Worm (Caenorhabditis elegans) whole organism, early embryonic: ENCODE measurements around the gene Y69A2AR.25.

Experiments
- B0310.2 ChIP-seq: sonication (generic microtip); optimal IDR thresholded peaks from 2 replicates; lab custom pipeline; 2016; ENCODE audit warnings: mild to moderate bottlenecking, missing genetic modification characterization, missing compliant biosample characterization
- F13C5.2 ChIP-seq: sonication (generic microtip); optimal IDR thresholded peaks from 2 replicates; lab custom pipeline; 2017; ENCODE audit warnings: mild to moderate bottlenecking, missing genetic modification characterization, inconsistent platforms, missing compliant biosample characterization
- aly-1 ChIP-seq: sonication (generic microtip); optimal IDR thresholded peaks from 2 replicates; lab custom pipeline; 2016; ENCODE audit warnings: missing genetic modification characterization, missing compliant biosample characterization
- ama-1 ChIP-seq: fragments of 150-350 bp; optimal IDR thresholded peaks from 2 replicates; lab custom pipeline; 2014
- ceh-13 ChIP-seq: fragments of 200-800 bp; sonication (Bioruptor generic); optimal IDR thresholded peaks from 2 replicates; lab custom pipeline; 2018; ENCODE audit warnings: mild to moderate bottlenecking, missing genetic modification characterization, missing compliant biosample characterization
- ceh-36 ChIP-seq: sonication (generic microtip); optimal IDR thresholded peaks from 2 replicates; lab custom pipeline; 2016; ENCODE audit warnings: missing genetic modification characterization, inconsistent platforms, missing compliant biosample characterization
- ets-7 ChIP-seq: sonication (generic microtip); optimal IDR thresholded peaks from 2 replicates; lab custom pipeline; 2016; ENCODE audit warnings: missing genotype, missing genetic modification characterization, missing compliant biosample characterization
- flt-1 ChIP-seq: fragments of 200-800 bp; sonication (Bioruptor generic); IDR thresholded peaks from 2 replicates; pipeline ENCODE4 v1.3.6; 2022; ENCODE audit warnings: missing genetic modification characterization, missing compliant biosample characterization
- hmbx-1 ChIP-seq: sonication (generic microtip); optimal IDR thresholded peaks from 2 replicates; lab custom pipeline; 2016; ENCODE audit warnings: mild to moderate bottlenecking, missing genetic modification characterization, missing compliant biosample characterization
- hmg-4 ChIP-seq: fragments of 200-800 bp; sonication (Bioruptor generic); optimal IDR thresholded peaks from 2 replicates; lab custom pipeline; 2018; ENCODE audit warnings: mild to moderate bottlenecking, missing genetic modification characterization, missing compliant biosample characterization
- hnd-1 ChIP-seq: sonication (generic microtip); optimal IDR thresholded peaks from 2 replicates; lab custom pipeline; 2016; ENCODE audit warnings: missing genetic modification characterization, missing compliant biosample characterization
- pes-1 ChIP-seq: fragments of 200-800 bp; sonication (Bioruptor generic); IDR thresholded peaks from 2 replicates; pipeline ENCODE4 v1.3.6; 2022; ENCODE audit warnings: missing genetic modification reagents, missing genetic modification characterization, missing compliant biosample characterization
- scrt-1 ChIP-seq: fragments of 200-800 bp; sonication (Bioruptor generic); IDR thresholded peaks from 2 replicates; pipeline ENCODE4 v1.3.6; 2022; ENCODE audit warnings: missing genetic modification characterization, missing compliant biosample characterization
- sea-1 ChIP-seq: fragments of 200-800 bp; sonication (Bioruptor generic); conservative IDR thresholded peaks from 2 replicates; pipeline ENCODE4 v1.3.6; 2022; ENCODE audit warnings: missing genetic modification characterization, missing compliant biosample characterization
- tbx-11 ChIP-seq: fragments of 200-800 bp; sonication (Bioruptor generic); IDR thresholded peaks from 2 replicates; pipeline ENCODE4 v1.3.6; 2022; ENCODE audit warnings: missing genetic modification characterization, missing compliant biosample characterization
- tbx-37 ChIP-seq: fragments of 200-800 bp; sonication (Bioruptor generic); conservative IDR thresholded peaks from 2 replicates; pipeline ENCODE4 v1.3.6; 2022; ENCODE audit warnings: missing genetic modification reagents, missing genetic modification characterization, missing compliant biosample characterization
- tra-4 ChIP-seq: sonication (generic microtip); optimal IDR thresholded peaks from 2 replicates; lab custom pipeline; 2017; ENCODE audit warnings: missing genetic modification characterization, missing compliant biosample characterization

Gene Y69A2AR.25

ce11 chrIV:2526836-2527235 lies 41.3 kb downstream of the Y69A2AR.25 start:
- TF ChIP-seq ceh-36 (tag; lab: Kevin White, UChicago) (no peak), sea-1 (GFP tag; lab: Robert Waterston, UW) (no peak), scrt-1 (GFP tag; lab: Robert Waterston, UW) (no peak), tbx-37 (GFP tag; lab: Robert Waterston, UW) (no peak), B0310.2 (tag; lab: Kevin White, UChicago) (no peak), tra-4 (tag; lab: Kevin White, UChicago) (no peak), ama-1 (lab: Kevin White, UChicago) (no peak), ets-7 (tag; lab: Kevin White, UChicago) (no peak), ceh-13 (GFP tag; lab: Kevin White, UChicago) (no peak), aly-1 (tag; lab: Kevin White, UChicago) (no peak), tbx-11 (no peak), hnd-1 (no peak), hmg-4 (GFP tag; lab: Kevin White, UChicago) (no peak), flt-1 (GFP tag; lab: Robert Waterston, UW) (no peak), hmbx-1 (tag; lab: Kevin White, UChicago) (no peak), F13C5.2 (tag; lab: Kevin White, UChicago) (no peak), pes-1 (GFP tag; lab: Robert Waterston, UW) (no peak)
